Worm (Caenorhabditis elegans) whole organism, L3 larva: ENCODE measurements around the gene pph-2.

Experiments
- R02D3.7 ChIP-seq: fragments of 150-350 bp; optimal IDR thresholded peaks from 2 replicates; lab custom pipeline; 2014; ENCODE audit warnings: missing biosample characterization, missing genetic modification characterization
- ceh-82 ChIP-seq: fragments of 150-350 bp; optimal IDR thresholded peaks from 2 replicates; lab custom pipeline; 2014; ENCODE audit warnings: missing biosample characterization, missing genetic modification characterization
- egl-27 ChIP-seq: sonication (generic microtip); optimal IDR thresholded peaks from 4 replicates; lab custom pipeline; 2017; ENCODE audit warnings: missing biosample characterization, missing genetic modification reagents, missing genetic modification characterization
- egl-5 ChIP-seq: fragments of 150-350 bp; optimal IDR thresholded peaks from 2 replicates; lab custom pipeline; 2017; ENCODE audit warnings: missing biosample characterization, missing genetic modification reagents, missing genetic modification characterization, inconsistent platforms
- elt-1 ChIP-seq: fragments of 150-350 bp; optimal IDR thresholded peaks from 2 replicates; lab custom pipeline; 2014; ENCODE audit warnings: missing biosample characterization, missing genetic modification characterization
- elt-2 ChIP-seq: sonication (generic microtip); optimal IDR thresholded peaks from 2 replicates; lab custom pipeline; 2016; ENCODE audit warnings: missing genetic modification reagents, mild to moderate bottlenecking, missing genetic modification characterization, missing compliant biosample characterization
- nhr-67 ChIP-seq: fragments of 150-350 bp; optimal IDR thresholded peaks from 2 replicates; lab custom pipeline; 2014; ENCODE audit warnings: missing biosample characterization, missing genetic modification characterization
- pha-4 ChIP-seq: fragments of 150-350 bp; optimal IDR thresholded peaks from 2 replicates; lab custom pipeline; 2014; ENCODE audit warnings: missing biosample characterization, missing genetic modification reagents, missing genetic modification characterization
- pqm-1 ChIP-seq: fragments of 150-350 bp; optimal IDR thresholded peaks from 2 replicates; lab custom pipeline; 2017; ENCODE audit warnings: missing biosample characterization, missing genetic modification characterization, inconsistent platforms
- unc-39 ChIP-seq: sonication (generic microtip); optimal IDR thresholded peaks from 4 replicates; lab custom pipeline; 2017; ENCODE audit warnings: missing biosample characterization, missing genetic modification characterization
- unc-62 ChIP-seq: fragments of 150-350 bp; sonication (generic microtip); optimal IDR thresholded peaks from 4 replicates; lab custom pipeline; 2014; ENCODE audit warnings: missing biosample characterization, missing genetic modification reagents, missing genetic modification characterization
- ztf-11 ChIP-seq: fragments of 150-350 bp; optimal IDR thresholded peaks from 2 replicates; lab custom pipeline; 2014; ENCODE audit warnings: missing biosample characterization, missing genetic modification characterization
- ztf-4 ChIP-seq: fragments of 150-350 bp; optimal IDR thresholded peaks from 2 replicates; lab custom pipeline; 2014; ENCODE audit warnings: missing biosample characterization, missing genetic modification characterization

ce11 chrIV:11833456-11833855 lies 44.1 kb downstream of the pph-2 start, which contains the start of gene M117.4:
- no peak for TF ChIP-seq egl-5
- TF ChIP-seq ztf-11 (tag; lab: Kevin White, UChicago) = no peak
- no peak for TF ChIP-seq egl-27 (tag; lab: Kevin White, UChicago)
- TF ChIP-seq R02D3.7 (tag; lab: Kevin White, UChicago) = no peak
- no peak for TF ChIP-seq elt-1 (tag; lab: Kevin White, UChicago)
- no peak for TF ChIP-seq pqm-1
- TF ChIP-seq elt-2 (tag; lab: Kevin White, UChicago) = no peak
- no peak for TF ChIP-seq pha-4 (tag; lab: Kevin White, UChicago)
- TF ChIP-seq ceh-82 (tag; lab: Kevin White, UChicago) = no peak
- no peak for TF ChIP-seq nhr-67 (tag; lab: Kevin White, UChicago)
- no peak for TF ChIP-seq unc-39 (tag; lab: Kevin White, UChicago)
- no peak for TF ChIP-seq unc-62 (GFP tag; lab: Kevin White, UChicago)
- no peak for TF ChIP-seq ztf-4 (tag; lab: Kevin White, UChicago)
